Worm (Caenorhabditis elegans) whole organism, L4/young adult: ENCODE data around the gene agr-1.

Experiments used
- W03F9.2 ChIP-seq: fragments of 150-350 bp; optimal IDR thresholded peaks from 2 replicates; lab custom pipeline; 2014; ENCODE audit warnings: missing biosample characterization, missing genetic modification characterization
- dao-5 ChIP-seq: sonication (generic microtip); optimal IDR thresholded peaks from 2 replicates; lab custom pipeline; 2016; ENCODE audit warnings: missing genotype, missing genetic modification characterization, moderate library complexity, missing compliant biosample characterization
- him-1 ChIP-seq: sonication (generic microtip); optimal IDR thresholded peaks from 2 replicates; lab custom pipeline; 2016; ENCODE audit warnings: missing genotype, missing genetic modification reagents, missing genetic modification characterization, missing compliant biosample characterization

- TF ChIP-seq him-1 (tag; lab: Kevin White, UChicago), result no peak
- TF ChIP-seq dao-5 (tag; lab: Kevin White, UChicago), result no peak
- no peak for TF ChIP-seq W03F9.2
Measured at ce11 chrII:6824524-6824923, 49.5 kb upstream of the agr-1 start.
